Fruit fly (Drosophila melanogaster): Measurements from ENCODE around the gene CG9886.

dm6 chr2L:2470585-2470984, 50.0 kb downstream of the CG9886 start:
- TF ChIP-seq CG10669 (GFP tag; optimal IDR thresholded peaks at IDR 0.05) (no peak), fd59A (GFP tag; optimal IDR thresholded peaks at IDR 0.05) (no peak), CG4318 (GFP tag; optimal IDR thresholded peaks at IDR 0.05) (no peak), CG8632 (GFP tag; optimal IDR thresholded peaks at IDR 0.05) (no peak), Hr4 (GFP tag; optimal IDR thresholded peaks at IDR 0.05) (no peak), CG32006 (GFP tag; optimal IDR thresholded peaks at IDR 0.05) (no peak)

Data from whole organism, prepupa.